Worm (Caenorhabditis elegans) whole organism, late embryonic: Measurements from ENCODE around the gene mct-4.

Source experiments
- C38D4.7 ChIP-seq: fragments of 200-800 bp; sonication (Bioruptor generic); optimal IDR thresholded peaks from 2 replicates; lab custom pipeline; 2018; ENCODE audit warnings: mild to moderate bottlenecking, missing genetic modification characterization, moderate library complexity, missing compliant biosample characterization
- F13H6.1 ChIP-seq: sonication (generic microtip); optimal IDR thresholded peaks from 2 replicates; lab custom pipeline; 2016; ENCODE audit warnings: missing genetic modification characterization, missing compliant biosample characterization
- K09A11.1 ChIP-seq: sonication (generic microtip); optimal IDR thresholded peaks from 2 replicates; lab custom pipeline; 2017; ENCODE audit warnings: antibody characterized with exemption, mild to moderate bottlenecking, missing genetic modification characterization, missing compliant biosample characterization; ENCODE audit not compliant: insufficient read depth
- T23F11.4 ChIP-seq: fragments of 200-800 bp; sonication (Bioruptor generic); optimal IDR thresholded peaks from 2 replicates; lab custom pipeline; 2018; ENCODE audit warnings: mild to moderate bottlenecking, missing genetic modification characterization, missing compliant biosample characterization
- Y22D7AL.16 ChIP-seq: sonication (generic microtip); optimal IDR thresholded peaks from 2 replicates; lab custom pipeline; 2016; ENCODE audit warnings: missing genetic modification characterization, missing compliant biosample characterization
- ama-1 ChIP-seq: fragments of 150-350 bp; optimal IDR thresholded peaks from 2 replicates; lab custom pipeline; 2014
- ceh-18 ChIP-seq: sonication (generic microtip); optimal IDR thresholded peaks from 2 replicates; lab custom pipeline; 2016; ENCODE audit warnings: missing genetic modification characterization, missing compliant biosample characterization
- ceh-2 ChIP-seq: sonication (generic microtip); optimal IDR thresholded peaks from 2 replicates; lab custom pipeline; 2016; ENCODE audit warnings: missing genotype, missing genetic modification characterization, missing compliant biosample characterization
- ceh-22 ChIP-seq: sonication (generic microtip); optimal IDR thresholded peaks from 2 replicates; lab custom pipeline; 2017; ENCODE audit warnings: missing biosample characterization, missing genetic modification characterization
- ceh-24 ChIP-seq: sonication (generic microtip); optimal IDR thresholded peaks from 2 replicates; lab custom pipeline; 2016; ENCODE audit warnings: mild to moderate bottlenecking, missing genetic modification characterization, missing compliant biosample characterization
- ceh-30 ChIP-seq: fragments of 150-350 bp; optimal IDR thresholded peaks from 2 replicates; lab custom pipeline; 2014; ENCODE audit warnings: missing biosample characterization, missing genetic modification characterization
- ceh-34 ChIP-seq: sonication (generic microtip); optimal IDR thresholded peaks from 2 replicates; lab custom pipeline; 2016; ENCODE audit warnings: mild to moderate bottlenecking, missing genetic modification characterization, missing compliant biosample characterization
- ceh-45 ChIP-seq: fragments of 200-800 bp; sonication (Bioruptor generic); IDR thresholded peaks from 2 replicates; pipeline ENCODE4 v1.3.6; 2022; ENCODE audit warnings: missing genetic modification reagents, missing genetic modification characterization, missing compliant biosample characterization
- ceh-9 ChIP-seq: sonication (generic microtip); optimal IDR thresholded peaks from 2 replicates; lab custom pipeline; 2016; ENCODE audit warnings: mild to moderate bottlenecking, missing genetic modification characterization, inconsistent platforms, missing compliant biosample characterization
- dmd-4 ChIP-seq: sonication (generic microtip); optimal IDR thresholded peaks from 2 replicates; lab custom pipeline; 2016; ENCODE audit warnings: borderline replicate concordance, missing genetic modification characterization, missing compliant biosample characterization
- elt-2 ChIP-seq: sonication (generic microtip); optimal IDR thresholded peaks from 2 replicates; lab custom pipeline; 2016; ENCODE audit warnings: missing genetic modification reagents, missing genetic modification characterization, missing compliant biosample characterization
- ets-4 ChIP-seq: sonication (generic microtip); optimal IDR thresholded peaks from 2 replicates; lab custom pipeline; 2016; ENCODE audit warnings: missing genetic modification characterization, missing compliant biosample characterization
- eyg-1 ChIP-seq: sonication (generic microtip); optimal IDR thresholded peaks from 2 replicates; lab custom pipeline; 2016; ENCODE audit warnings: missing genotype, missing genetic modification characterization, missing compliant biosample characterization
- fax-1 ChIP-seq: sonication (generic microtip); optimal IDR thresholded peaks from 2 replicates; lab custom pipeline; 2016; ENCODE audit warnings: missing genotype, missing genetic modification characterization, missing compliant biosample characterization
- fkh-10 ChIP-seq: fragments of 150-350 bp; optimal IDR thresholded peaks from 2 replicates; lab custom pipeline; 2014; ENCODE audit warnings: missing biosample characterization, missing genetic modification reagents, missing genetic modification characterization
- fkh-6 ChIP-seq: sonication (generic microtip); optimal IDR thresholded peaks from 2 replicates; lab custom pipeline; 2016; ENCODE audit warnings: missing genetic modification characterization, missing compliant biosample characterization
- gmeb-2 ChIP-seq: sonication (generic microtip); optimal IDR thresholded peaks from 2 replicates; lab custom pipeline; 2016; ENCODE audit warnings: missing genetic modification characterization, inconsistent platforms, missing compliant biosample characterization
- hlh-30 ChIP-seq: sonication (generic microtip); optimal IDR thresholded peaks from 2 replicates; lab custom pipeline; 2017; ENCODE audit warnings: antibody characterized with exemption, missing genetic modification characterization, missing compliant biosample characterization; ENCODE audit not compliant: insufficient read depth
- lim-6 ChIP-seq: sonication (generic microtip); optimal IDR thresholded peaks from 2 replicates; lab custom pipeline; 2016; ENCODE audit warnings: missing genetic modification characterization, missing compliant biosample characterization
- madf-2 ChIP-seq: sonication (generic microtip); optimal IDR thresholded peaks from 2 replicates; lab custom pipeline; 2017; ENCODE audit warnings: missing genetic modification characterization, missing compliant biosample characterization
- mec-3 ChIP-seq: sonication (generic microtip); optimal IDR thresholded peaks from 2 replicates; lab custom pipeline; 2016; ENCODE audit warnings: borderline replicate concordance, missing genetic modification characterization, missing compliant biosample characterization
- nhr-11 ChIP-seq: fragments of 150-350 bp; optimal IDR thresholded peaks from 2 replicates; lab custom pipeline; 2014; ENCODE audit warnings: missing biosample characterization, missing genetic modification characterization
- odd-2 ChIP-seq: sonication (generic microtip); optimal IDR thresholded peaks from 2 replicates; lab custom pipeline; 2017; ENCODE audit warnings: antibody characterized with exemption, mild to moderate bottlenecking, missing genetic modification characterization, missing compliant biosample characterization
- pat-9 ChIP-seq: fragments of 200-800 bp; sonication (Bioruptor generic); optimal IDR thresholded peaks from 2 replicates; lab custom pipeline; 2018; ENCODE audit warnings: mild to moderate bottlenecking, missing genetic modification characterization, moderate library complexity, missing compliant biosample characterization
- pax-1 ChIP-seq: fragments of 150-350 bp; optimal IDR thresholded peaks from 2 replicates; lab custom pipeline; 2014; ENCODE audit warnings: missing biosample characterization, missing genetic modification characterization
- pros-1 ChIP-seq: fragments of 150-350 bp; optimal IDR thresholded peaks from 2 replicates; lab custom pipeline; 2014; ENCODE audit warnings: missing biosample characterization, missing genetic modification reagents, missing genetic modification characterization
- rnt-1 ChIP-seq: sonication (generic microtip); optimal IDR thresholded peaks from 2 replicates; lab custom pipeline; 2016; ENCODE audit warnings: missing genetic modification characterization, missing compliant biosample characterization
- sdc-2 ChIP-seq: sonication (generic microtip); optimal IDR thresholded peaks from 2 replicates; lab custom pipeline; 2016; ENCODE audit warnings: missing genotype, missing genetic modification characterization, missing compliant biosample characterization
- syd-9 ChIP-seq: sonication (generic microtip); optimal IDR thresholded peaks from 2 replicates; lab custom pipeline; 2016; ENCODE audit warnings: mild to moderate bottlenecking, missing genetic modification characterization, moderate library complexity, missing compliant biosample characterization
- tbx-7 ChIP-seq: sonication (generic microtip); optimal IDR thresholded peaks from 2 replicates; lab custom pipeline; 2016; ENCODE audit warnings: missing genotype, missing genetic modification characterization, missing compliant biosample characterization
- ttx-3 ChIP-seq: sonication (generic microtip); optimal IDR thresholded peaks from 2 replicates; lab custom pipeline; 2016; ENCODE audit warnings: missing genetic modification reagents, missing genetic modification characterization, missing compliant biosample characterization
- unc-42 ChIP-seq: sonication (generic microtip); optimal IDR thresholded peaks from 2 replicates; lab custom pipeline; 2016; ENCODE audit warnings: missing genotype, missing genetic modification characterization, missing compliant biosample characterization
- unc-86 ChIP-seq: sonication (generic microtip); optimal IDR thresholded peaks from 2 replicates; lab custom pipeline; 2016; ENCODE audit warnings: missing genetic modification characterization, missing compliant biosample characterization
- zip-5 ChIP-seq: sonication (generic microtip); optimal IDR thresholded peaks from 2 replicates; lab custom pipeline; 2016; ENCODE audit warnings: missing genetic modification characterization, missing compliant biosample characterization
- ztf-16 ChIP-seq: sonication (generic microtip); optimal IDR thresholded peaks from 2 replicates; lab custom pipeline; 2017; ENCODE audit warnings: missing genetic modification characterization, missing compliant biosample characterization

Gene mct-4

DNA sequence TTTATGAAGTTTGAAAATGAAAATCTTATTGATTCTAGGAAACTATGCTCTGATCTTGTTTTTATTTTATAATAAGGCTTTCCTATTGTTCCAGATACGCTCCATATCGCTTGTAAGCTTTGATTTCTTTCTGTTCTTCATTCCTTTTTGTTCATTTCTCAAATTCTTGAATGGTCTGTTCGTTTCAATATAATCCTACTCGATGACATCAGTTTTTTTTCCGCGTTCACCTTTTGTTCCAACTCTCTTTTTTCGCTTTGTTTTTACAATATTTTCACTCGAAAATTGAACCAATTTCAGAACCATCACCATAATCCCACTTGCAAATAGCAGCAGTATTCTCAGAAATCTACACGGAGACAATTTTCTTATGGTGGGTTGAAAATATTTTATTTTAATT, 18.2 kb upstream of the mct-4 start, which contains the start of gene tyra-3:
Gene tyra-3 (plus strand): TSS at position 301 of the 400 bp plus-strand sequence.
- TF ChIP-seq T23F11.4 (GFP tag; lab: Kevin White, UChicago): no peak
- no peak for TF ChIP-seq gmeb-2 (tag; lab: Kevin White, UChicago)
- TF ChIP-seq ceh-45 (GFP tag; lab: Robert Waterston, UW): no peak
- TF ChIP-seq ceh-2 (tag; lab: Kevin White, UChicago): no peak
- no peak for TF ChIP-seq pat-9 (tag; lab: Kevin White, UChicago)
- no peak for TF ChIP-seq ceh-22 (tag; lab: Kevin White, UChicago)
- no peak for TF ChIP-seq unc-86 (tag; lab: Kevin White, UChicago)
- TF ChIP-seq ceh-30: no peak
- no peak for TF ChIP-seq ama-1 (lab: Kevin White, UChicago)
- no peak for TF ChIP-seq K09A11.1
- no peak for TF ChIP-seq rnt-1 (tag; lab: Kevin White, UChicago)
- no peak for TF ChIP-seq hlh-30 (tag; lab: Kevin White, UChicago)
- no peak for TF ChIP-seq syd-9 (tag; lab: Kevin White, UChicago)
- no peak for TF ChIP-seq fax-1
- no peak for TF ChIP-seq ceh-9 (tag; lab: Kevin White, UChicago)
- TF ChIP-seq, all 69 proteins: peak for 0

ce11 chrX:4938990-4939389, 9.4 kb upstream of the mct-4 start:
- TF ChIP-seq Y22D7AL.16 (tag; lab: Kevin White, UChicago): no peak
- TF ChIP-seq F13H6.1 (tag; lab: Kevin White, UChicago): no peak
- no peak for TF ChIP-seq ztf-16 (tag; lab: Kevin White, UChicago)
- TF ChIP-seq fkh-10 (GFP tag; lab: Kevin White, UChicago): no peak
- no peak for TF ChIP-seq ceh-18
- TF ChIP-seq odd-2 (tag; lab: Kevin White, UChicago): no peak
- no peak for TF ChIP-seq sdc-2 (tag; lab: Kevin White, UChicago)
- TF ChIP-seq ceh-2 (tag; lab: Kevin White, UChicago): no peak
- TF ChIP-seq eyg-1: no peak
- no peak for TF ChIP-seq dmd-4 (tag; lab: Kevin White, UChicago)
- no peak for TF ChIP-seq pax-1 (tag; lab: Kevin White, UChicago)
- TF ChIP-seq ceh-34: no peak
- no peak for TF ChIP-seq zip-5 (tag; lab: Kevin White, UChicago)

ce11 chrX:4932964-4933363, 3.4 kb upstream of the mct-4 start:
- TF ChIP-seq lim-6 (tag; lab: Kevin White, UChicago): no peak
- no peak for TF ChIP-seq ceh-24 (tag; lab: Kevin White, UChicago)
- TF ChIP-seq pros-1: no peak
- no peak for TF ChIP-seq elt-2 (tag; lab: Kevin White, UChicago)
- TF ChIP-seq ceh-34: no peak
- no peak for TF ChIP-seq madf-2 (tag; lab: Kevin White, UChicago)
- TF ChIP-seq ttx-3 (tag; lab: Kevin White, UChicago): no peak
- no peak for TF ChIP-seq tbx-7 (tag; lab: Kevin White, UChicago)
- TF ChIP-seq fax-1: no peak
- no peak for TF ChIP-seq mec-3 (tag; lab: Kevin White, UChicago)
- no peak for TF ChIP-seq pat-9 (tag; lab: Kevin White, UChicago)
- TF ChIP-seq odd-2 (tag; lab: Kevin White, UChicago): no peak
- no peak for TF ChIP-seq fkh-6

DNA sequence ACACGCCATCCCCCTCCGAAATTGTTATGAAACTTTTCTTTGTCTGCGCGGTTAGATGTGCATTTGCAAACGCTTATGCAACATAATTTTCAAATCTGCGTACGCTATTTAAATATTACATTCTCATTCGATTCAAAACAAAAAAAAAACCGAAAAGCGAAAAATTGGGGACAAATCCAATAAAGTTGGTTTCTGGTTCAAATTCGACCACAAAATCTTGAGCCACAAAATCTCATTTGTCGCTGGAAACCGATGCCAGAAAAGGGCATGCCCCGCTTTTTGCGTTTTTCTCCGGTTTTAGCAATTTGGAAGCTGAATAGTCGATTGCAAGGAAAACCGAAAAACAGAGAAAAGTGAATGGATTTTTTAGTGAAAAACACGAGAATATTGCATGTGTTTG, 2.5 kb upstream of the mct-4 start:
- TF ChIP-seq pat-9 (tag; lab: Kevin White, UChicago): no peak
- TF ChIP-seq C38D4.7 (GFP tag; lab: Kevin White, UChicago): no peak
- TF ChIP-seq unc-42 (tag; lab: Kevin White, UChicago): peak; percentile 76
- TF ChIP-seq ets-4 (tag; lab: Kevin White, UChicago): no peak
- no peak for TF ChIP-seq nhr-11 (tag; lab: Kevin White, UChicago)
- no peak for TF ChIP-seq T23F11.4 (GFP tag; lab: Kevin White, UChicago)
- no peak for TF ChIP-seq ttx-3 (tag; lab: Kevin White, UChicago)
